Fruit fly (Drosophila melanogaster): Measurements from ENCODE around the gene nkd.

nkd gene

DNA sequence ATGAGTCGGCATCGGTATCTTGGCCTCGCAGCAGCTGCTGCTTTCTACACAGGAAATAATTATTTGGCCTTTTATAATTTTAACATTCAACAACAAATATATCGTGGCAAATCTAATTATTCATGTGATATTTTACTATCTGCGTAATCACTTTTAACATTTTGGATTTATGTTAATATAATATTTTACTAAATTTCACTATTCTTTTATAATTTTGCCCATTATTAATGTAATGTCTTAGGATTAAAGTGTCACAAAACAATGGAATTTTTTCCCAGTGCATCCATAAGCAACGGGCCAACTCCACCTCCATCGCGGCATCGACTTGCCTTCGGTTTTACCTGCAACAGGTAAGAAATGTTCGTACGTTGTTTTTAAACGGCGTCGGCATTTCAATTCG is 2.7 kb downstream of the nkd start (continued):
- peak; percentile 55 for TF ChIP-seq CG15011 (GFP tag; optimal IDR thresholded peaks at IDR 0.05)
- TF ChIP-seq CG10147 (GFP tag; optimal IDR thresholded peaks at IDR 0.05) = peak; percentile 71
- TF ChIP-seq gcm2 (GFP tag; optimal IDR thresholded peaks at IDR 0.05) = peak; percentile 4
- peak; percentile 90 for TF ChIP-seq unpg (GFP tag; optimal IDR thresholded peaks at IDR 0.05)
- TF ChIP-seq CG4820 (GFP tag; optimal IDR thresholded peaks at IDR 0.05) = peak; percentile 85
- TF ChIP-seq CG6765 (GFP tag; optimal IDR thresholded peaks at IDR 0.05) = no peak
- no peak for TF ChIP-seq disco-r (GFP tag; optimal IDR thresholded peaks at IDR 0.05)
- peak; percentile 67 for TF ChIP-seq wor (GFP tag; IDR thresholded peaks at IDR 0.05)
- peak; percentile 85 for TF ChIP-seq CG15269 (tag; optimal IDR thresholded peaks at IDR 0.05)
- no peak for TF ChIP-seq NFAT (GFP tag; IDR thresholded peaks at IDR 0.05)
- TF ChIP-seq HLH54F (GFP tag; optimal IDR thresholded peaks at IDR 0.05) = no peak
- no peak for TF ChIP-seq inv (GFP tag; IDR thresholded peaks at IDR 0.05; ENCODE audit: partially characterized antibody)
- TF ChIP-seq CG6791 (GFP tag; IDR thresholded peaks at IDR 0.05; ENCODE audit: partially characterized antibody) = no peak
- peak; percentile 90 for TF ChIP-seq CG15601 (tag; optimal IDR thresholded peaks at IDR 0.05)
- peak; percentile 71 for TF ChIP-seq CG12155 (GFP tag; optimal IDR thresholded peaks at IDR 0.05)
- TF ChIP-seq cad (GFP tag; optimal IDR thresholded peaks at IDR 0.05) = no peak
- TF ChIP-seq Lpt (GFP tag; optimal IDR thresholded peaks at IDR 0.05) = no peak
- TF ChIP-seq CG8290 (GFP tag; optimal IDR thresholded peaks at IDR 0.05) = peak; percentile 87
- TF ChIP-seq CG8290 (tag; optimal IDR thresholded peaks at IDR 0.05) = peak in 1 of 2 experiments; percentile 70
- TF ChIP-seq CG4404 (GFP tag; IDR thresholded peaks at IDR 0.05) = peak; percentile 90
- peak; percentile 89 for TF ChIP-seq grau (tag; optimal IDR thresholded peaks at IDR 0.05)
- TF ChIP-seq kay (GFP tag; optimal IDR thresholded peaks at IDR 0.05) = peak; percentile 48
- peak; percentile 72 for TF ChIP-seq CG10654 (GFP tag; optimal IDR thresholded peaks at IDR 0.05)
- TF ChIP-seq CG6654 (GFP tag; optimal IDR thresholded peaks at IDR 0.05) = peak; percentile 54
- peak; percentile 59 for TF ChIP-seq ap (GFP tag; IDR thresholded peaks at IDR 0.05)
- TF ChIP-seq insv (GFP tag; optimal IDR thresholded peaks at IDR 0.05) = peak in 1 of 2 experiments; percentile 6
- no peak for TF ChIP-seq HmgD (GFP tag; optimal IDR thresholded peaks at IDR 0.05)
- TF ChIP-seq ci (GFP tag; IDR thresholded peaks at IDR 0.05) = peak; percentile 78; the same call in 2 of the 3 replicates
- peak; percentile 62 for TF ChIP-seq Jarid2 (GFP tag; optimal IDR thresholded peaks at IDR 0.05)
- TF ChIP-seq CG13624 (GFP tag; optimal IDR thresholded peaks at IDR 0.05) = no peak
- TF ChIP-seq CG11504 (tag; optimal IDR thresholded peaks at IDR 0.05) = peak; percentile 91
- no peak for TF ChIP-seq CG8944 (GFP tag; optimal IDR thresholded peaks at IDR 0.05)
- TF ChIP-seq tin (GFP tag; optimal IDR thresholded peaks at IDR 0.05) = peak; percentile 74
- no peak for TF ChIP-seq CG34224 (GFP tag; IDR thresholded peaks at IDR 0.05; ENCODE audit: partially characterized antibody)
- peak; percentile 75 for TF ChIP-seq Six4 (GFP tag; optimal IDR thresholded peaks at IDR 0.05)
- TF ChIP-seq CG6689 (GFP tag; IDR thresholded peaks at IDR 0.05) = peak; percentile 84
- 0 out of 3 replicates have a peak, but pooled peaks have one; percentile 38 for TF ChIP-seq H15 (GFP tag; IDR thresholded peaks at IDR 0.05)
- no peak for TF ChIP-seq Hey (tag; optimal IDR thresholded peaks at IDR 0.05)
- TF ChIP-seq CG4360 (GFP tag; IDR thresholded peaks at IDR 0.05) = no peak
- TF ChIP-seq nmo (GFP tag; optimal IDR thresholded peaks at IDR 0.05) = peak; percentile 95
- TF ChIP-seq CG14965 (GFP tag; optimal IDR thresholded peaks at IDR 0.05; ENCODE audit: borderline replicate concordance) = no peak
- no peak for TF ChIP-seq pnt (GFP tag; optimal IDR thresholded peaks at IDR 0.05)
- TF ChIP-seq Poxn (GFP tag; IDR thresholded peaks at IDR 0.05) = no peak
- TF ChIP-seq CG12942 (GFP tag; optimal IDR thresholded peaks at IDR 0.05) = peak; percentile 65
- TF ChIP-seq Ets97D (GFP tag; optimal IDR thresholded peaks at IDR 0.05) = peak; percentile 24
- TF ChIP-seq trh (GFP tag; optimal IDR thresholded peaks at IDR 0.05) = peak; percentile 59
- peak; percentile 32 for TF ChIP-seq CG9817 (tag; optimal IDR thresholded peaks at IDR 0.05)
- TF ChIP-seq YL-1 (GFP tag; optimal IDR thresholded peaks at IDR 0.05) = peak; percentile 27
- no peak; the same call in 2 of the 3 replicates for TF ChIP-seq Aef1 (GFP tag; IDR thresholded peaks at IDR 0.05)
- TF ChIP-seq lab (GFP tag; optimal IDR thresholded peaks at IDR 0.05) = peak; percentile 75
- peak in 1 of 3 experiments; percentile 97 for TF ChIP-seq lola (GFP tag; optimal IDR thresholded peaks at IDR 0.05)
